Fruit fly (Drosophila melanogaster) whole organism, prepupa: ENCODE results near the gene CG4004.

ENCODE experiments used
- CG11902 ChIP-seq: fragments of 200-800 bp; sonication (Bioruptor generic); optimal IDR thresholded peaks from 3 replicates; lab custom pipeline; 2016; ENCODE audit warnings: missing biosample characterization, missing genetic modification characterization
- CG16779 ChIP-seq: fragments of 200-800 bp; sonication (Bioruptor generic); optimal IDR thresholded peaks from 3 replicates; lab custom pipeline; 2017; ENCODE audit warnings: missing biosample characterization, mild to moderate bottlenecking, missing genetic modification characterization
- CG4318 ChIP-seq: fragments of 200-800 bp; sonication (Bioruptor generic); optimal IDR thresholded peaks from 3 replicates; lab custom pipeline; 2017; ENCODE audit warnings: missing biosample characterization, mild to moderate bottlenecking, missing genetic modification characterization
- CG6276 ChIP-seq: fragments of 200-800 bp; sonication (Bioruptor generic); optimal IDR thresholded peaks from 2 replicates; lab custom pipeline; 2017; ENCODE audit warnings: missing biosample characterization, mild to moderate bottlenecking, missing genetic modification characterization
- CG8319 ChIP-seq: fragments of 200-800 bp; sonication (Bioruptor generic); optimal IDR thresholded peaks from 3 replicates; lab custom pipeline; 2016; ENCODE audit warnings: missing biosample characterization, missing genetic modification characterization
- Eip93F ChIP-seq: fragments of 200-800 bp; sonication (Bioruptor generic); optimal IDR thresholded peaks from 2 replicates; lab custom pipeline; 2016; ENCODE audit warnings: missing biosample characterization, mild to moderate bottlenecking, missing genetic modification characterization
- Hr4 ChIP-seq: fragments of 200-800 bp; sonication (Bioruptor generic); optimal IDR thresholded peaks from 3 replicates; lab custom pipeline; 2016; ENCODE audit warnings: missing biosample characterization, missing genetic modification characterization
- OdsH ChIP-seq: fragments of 200-800 bp; sonication (Bioruptor generic); optimal IDR thresholded peaks from 3 replicates; lab custom pipeline; 2016; ENCODE audit warnings: missing biosample characterization, missing genetic modification characterization
- Sox102F ChIP-seq: fragments of 200-800 bp; sonication (Bioruptor generic); optimal IDR thresholded peaks from 2 replicates; lab custom pipeline; 2016; ENCODE audit warnings: missing biosample characterization, mild to moderate bottlenecking, missing genetic modification characterization
- Sox14 ChIP-seq: fragments of 200-800 bp; sonication (Bioruptor generic); optimal IDR thresholded peaks from 3 replicates; lab custom pipeline; 2016; ENCODE audit warnings: missing biosample characterization, missing genetic modification characterization
- Sox15 ChIP-seq: fragments of 200-800 bp; sonication (Bioruptor generic); optimal IDR thresholded peaks from 3 replicates; lab custom pipeline; 2016; ENCODE audit warnings: missing biosample characterization, missing genetic modification characterization
- esn ChIP-seq: fragments of 200-800 bp; sonication (Bioruptor generic); optimal IDR thresholded peaks from 2 replicates; lab custom pipeline; 2016; ENCODE audit warnings: missing biosample characterization, mild to moderate bottlenecking, missing genetic modification characterization, moderate library complexity

dm6 chrX:12740441-12740840 is 3.6 kb upstream of the CG4004 start:
- TF ChIP-seq Sox102F (GFP tag; lab: Kevin White, UChicago): no peak
- no peak for TF ChIP-seq esn (GFP tag; lab: Kevin White, UChicago)
- TF ChIP-seq CG4318 (GFP tag; lab: Kevin White, UChicago): no peak
- no peak for TF ChIP-seq CG11902 (GFP tag; lab: Kevin White, UChicago)
- no peak for TF ChIP-seq CG6276
- no peak for TF ChIP-seq Sox15 (GFP tag; lab: Kevin White, UChicago)
- TF ChIP-seq Eip93F: no peak
- no peak for TF ChIP-seq OdsH (GFP tag; lab: Kevin White, UChicago)
- no peak for TF ChIP-seq Sox14
- TF ChIP-seq Hr4 (GFP tag; lab: Kevin White, UChicago): no peak
- no peak for TF ChIP-seq CG8319 (GFP tag; lab: Kevin White, UChicago)
- no peak for TF ChIP-seq CG16779 (tag; lab: Kevin White, UChicago)
